Fruit fly (Drosophila melanogaster): ENCODE results near the gene Gel.

DNA sequence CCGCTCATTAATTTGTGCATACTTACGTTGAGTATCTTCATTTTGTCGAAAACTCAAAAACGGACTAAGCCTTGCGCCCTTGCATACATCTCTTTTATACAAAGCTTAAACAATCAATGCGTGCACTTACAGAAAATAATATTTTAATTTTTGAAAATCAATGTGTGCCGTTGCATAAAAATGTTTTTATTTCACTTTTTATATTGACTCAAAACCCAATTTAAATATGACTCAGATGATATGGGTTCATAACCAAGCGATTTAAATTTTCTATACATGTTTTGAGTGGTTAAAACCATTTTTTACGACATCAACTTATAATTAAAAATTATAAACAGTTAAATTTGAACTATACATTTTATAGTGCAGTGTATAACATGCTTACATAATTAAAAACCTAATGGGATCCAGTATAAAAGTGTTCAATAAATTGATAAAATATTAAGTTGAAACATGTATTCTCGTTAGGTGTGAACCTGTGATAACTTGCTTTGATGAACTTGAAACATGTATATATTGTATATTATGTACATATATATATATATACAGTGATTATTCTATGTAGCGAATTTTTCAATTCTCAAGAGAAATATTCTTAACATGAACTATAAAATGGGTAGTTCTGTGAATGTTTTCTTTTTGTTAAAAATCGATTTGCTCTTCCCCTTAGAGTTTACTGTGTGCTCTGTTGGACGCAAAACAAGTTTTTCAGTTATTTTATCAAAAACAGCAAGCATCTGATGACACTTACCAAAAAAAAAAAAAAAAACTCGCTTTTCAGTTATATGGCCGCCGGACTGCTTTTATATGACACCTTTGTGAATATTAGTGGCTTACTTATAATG, 8.3 kb downstream of the Gel start, which contains the start of gene CG34305:
- TF ChIP-seq CTCF (optimal IDR thresholded peaks at IDR 0.05) (no peak), CG8478 (optimal IDR thresholded peaks at IDR 0.05) (no peak)

Measured in S2 (cell line).